Fruit fly (Drosophila melanogaster): ENCODE data around the gene CG13445.

The CG13445 gene

DNA sequence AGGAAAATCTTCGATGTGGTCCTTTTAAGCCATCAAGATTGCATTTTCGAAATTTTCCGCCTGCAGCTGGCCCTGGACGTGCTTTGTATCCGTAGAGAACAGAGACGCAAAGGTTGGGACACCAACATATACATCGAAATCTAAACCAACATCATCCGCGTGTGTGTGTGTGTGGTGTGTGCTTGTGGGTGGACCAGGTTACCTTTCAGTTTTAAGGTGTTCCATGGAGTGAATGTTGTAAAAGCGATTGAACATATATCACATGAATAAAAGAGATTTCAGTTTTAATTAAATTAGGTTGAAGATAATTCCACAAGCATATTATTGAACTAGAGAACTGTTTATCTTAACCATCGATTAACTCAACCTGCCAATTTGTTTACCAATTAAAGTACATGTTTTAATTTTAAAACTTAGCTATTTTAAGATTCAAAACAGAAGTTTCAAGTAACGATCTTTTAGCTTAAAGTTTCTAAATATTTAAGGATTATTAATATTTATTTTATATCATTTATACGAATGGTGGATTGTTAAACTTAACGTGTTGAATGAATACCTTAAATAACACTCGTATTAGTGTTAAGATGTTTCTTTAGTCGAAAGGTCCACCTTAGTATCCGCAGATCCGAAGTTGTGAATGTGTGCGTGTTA, 17.8 kb downstream of the CG13445 start (continued):
- TF ChIP-seq h (optimal IDR thresholded peaks at IDR 0.05) (no peak), CG10431 (GFP tag; optimal IDR thresholded peaks at IDR 0.05) (peak; percentile 68), da (GFP tag; optimal IDR thresholded peaks at IDR 0.05) (no peak), CG8290 (GFP tag; optimal IDR thresholded peaks at IDR 0.05) (no peak), CG8290 (tag; optimal IDR thresholded peaks at IDR 0.05) (peak in 1 of 2 experiments; percentile 89), CG17328 (GFP tag; IDR thresholded peaks at IDR 0.05) (peak; percentile 28; the same call in 1 of the 2 replicates), ap (GFP tag; IDR thresholded peaks at IDR 0.05) (no peak), Oaz (GFP tag; IDR thresholded peaks at IDR 0.05) (0 out of 2 replicates have a peak, but pooled peaks have one; percentile 43), HLHmδ (GFP tag; optimal IDR thresholded peaks at IDR 0.05) (no peak), eyg (GFP tag; optimal IDR thresholded peaks at IDR 0.05) (peak; percentile 1), lov (optimal IDR thresholded peaks at IDR 0.05) (no peak), lov (GFP tag; IDR thresholded peaks at IDR 0.05) (no peak), CG31388 (GFP tag; optimal IDR thresholded peaks at IDR 0.05) (no peak), wor (GFP tag; IDR thresholded peaks at IDR 0.05) (peak; percentile 22; the same call in 1 of the 2 replicates), CG14050 (GFP tag; IDR thresholded peaks at IDR 0.05) (peak; percentile 44; the same call in 1 of the 3 replicates), Fer2 (tag; optimal IDR thresholded peaks at IDR 0.05) (peak; percentile 84), lbe (GFP tag; optimal IDR thresholded peaks at IDR 0.05) (peak; percentile 34), Dip2 (GFP tag; IDR thresholded peaks at IDR 0.05) (no peak), CG32772 (GFP tag; IDR thresholded peaks at IDR 0.05) (0 out of 2 replicates have a peak, but pooled peaks have one; percentile 10), CG12219 (GFP tag; optimal IDR thresholded peaks at IDR 0.05) (peak; percentile 60), CG2199 (GFP tag; IDR thresholded peaks at IDR 0.05) (peak; percentile 40; the same call in 1 of the 3 replicates), CG4282 (GFP tag; optimal IDR thresholded peaks at IDR 0.05) (peak; percentile 54), shn (GFP tag; optimal IDR thresholded peaks at IDR 0.05) (peak; percentile 49), CG17359 (tag; optimal IDR thresholded peaks at IDR 0.05) (peak; percentile 80), prd (optimal IDR thresholded peaks at IDR 0.05) (no peak), prd (GFP tag; IDR thresholded peaks at IDR 0.05) (peak; percentile 39; the same call in 1 of the 3 replicates), CG18619 (GFP tag; optimal IDR thresholded peaks at IDR 0.05) (peak; percentile 88), CG30403 (GFP tag; optimal IDR thresholded peaks at IDR 0.05) (peak; percentile 72), Ravus (GFP tag; IDR thresholded peaks at IDR 0.05) (no peak), CG2129 (GFP tag; IDR thresholded peaks at IDR 0.05; ENCODE audit: partially characterized antibody) (no peak; the same call in 1 of the 2 replicates), Fer3 (tag; optimal IDR thresholded peaks at IDR 0.05) (peak; percentile 83), CG32532 (GFP tag; IDR thresholded peaks at IDR 0.05) (peak; percentile 76), Scr (GFP tag; IDR thresholded peaks at IDR 0.05; ENCODE audit: partially characterized antibody) (peak; percentile 10; the same call in 1 of the 2 replicates), Nf-YB (GFP tag; optimal IDR thresholded peaks at IDR 0.05) (peak; percentile 69), Mrtf (GFP tag; IDR thresholded peaks at IDR 0.05) (peak; percentile 50; the same call in 2 of the 3 replicates), CG3065 (GFP tag; optimal IDR thresholded peaks at IDR 0.05) (no peak), Hey (tag; optimal IDR thresholded peaks at IDR 0.05) (peak; percentile 18), Camta (GFP tag; optimal IDR thresholded peaks at IDR 0.05) (no peak), pb (GFP tag; optimal IDR thresholded peaks at IDR 0.05) (no peak), CG13424 (tag; optimal IDR thresholded peaks at IDR 0.05) (peak; percentile 89), nau (GFP tag; optimal IDR thresholded peaks at IDR 0.05) (peak; percentile 62), bab2 (GFP tag; optimal IDR thresholded peaks at IDR 0.05) (peak; percentile 35), lola (GFP tag; optimal IDR thresholded peaks at IDR 0.05) (peak in 1 of 3 experiments; percentile 66), fd102C (GFP tag; optimal IDR thresholded peaks at IDR 0.05) (no peak), ci (GFP tag; IDR thresholded peaks at IDR 0.05) (peak; percentile 76), pfk (GFP tag; optimal IDR thresholded peaks at IDR 0.05) (no peak), maf-S (GFP tag; optimal IDR thresholded peaks at IDR 0.05) (peak; percentile 54), Ets97D (GFP tag; optimal IDR thresholded peaks at IDR 0.05) (no peak), HmgD (GFP tag; optimal IDR thresholded peaks at IDR 0.05) (peak; percentile 39), CG2889 (GFP tag; IDR thresholded peaks at IDR 0.05) (no peak), grau (tag; optimal IDR thresholded peaks at IDR 0.05) (peak; percentile 88)
